Fruit fly (Drosophila melanogaster) whole organism, adult: ENCODE results near the gene CG32817.

ENCODE experiments used
- CG12768 ChIP-seq: fragments of 200-800 bp; sonication (Bioruptor generic); optimal IDR thresholded peaks from 2 replicates; lab custom pipeline; 2017; ENCODE audit warnings: missing biosample characterization, missing genetic modification characterization, mild to moderate bottlenecking, moderate library complexity, missing genetic modification reagents
- CG1620 ChIP-seq: fragments of 200-800 bp; sonication (Bioruptor generic); optimal IDR thresholded peaks from 2 replicates; lab custom pipeline; 2016; ENCODE audit warnings: missing biosample characterization, missing genetic modification characterization
- CG33017 ChIP-seq: fragments of 200-800 bp; sonication (Bioruptor generic); optimal IDR thresholded peaks from 2 replicates; lab custom pipeline; 2018; ENCODE audit warnings: missing biosample characterization, mild to moderate bottlenecking, missing genetic modification characterization, moderate library complexity
- CG5204 ChIP-seq: fragments of 200-800 bp; sonication (Bioruptor generic); optimal IDR thresholded peaks from 2 replicates; lab custom pipeline; 2016; ENCODE audit warnings: missing biosample characterization, missing genetic modification characterization
- CG7045 ChIP-seq: fragments of 200-800 bp; sonication (Bioruptor generic); optimal IDR thresholded peaks from 2 replicates; lab custom pipeline; 2017; ENCODE audit warnings: missing biosample characterization, mild to moderate bottlenecking, missing genetic modification characterization
- CG7101 ChIP-seq: fragments of 200-800 bp; sonication (Bioruptor generic); optimal IDR thresholded peaks from 2 replicates; lab custom pipeline; 2018; ENCODE audit warnings: missing biosample characterization, mild to moderate bottlenecking, missing genetic modification characterization, moderate library complexity
- Mnt ChIP-seq: fragments of 200-800 bp; sonication (Bioruptor generic); optimal IDR thresholded peaks from 2 replicates; lab custom pipeline; 2016; ENCODE audit warnings: missing biosample characterization, mild to moderate bottlenecking, missing genetic modification characterization
- kay ChIP-seq: fragments of 200-800 bp; sonication (Bioruptor generic); peaks from one replicate; lab custom pipeline; 2016; ENCODE audit warnings: missing biosample characterization, missing genetic modification characterization, borderline replicate concordance
- ovo ChIP-seq: fragments of 200-800 bp; sonication (Bioruptor generic); optimal IDR thresholded peaks from 2 replicates; lab custom pipeline; 2016; ENCODE audit warnings: missing biosample characterization, missing genetic modification characterization
- tj ChIP-seq: fragments of 200-800 bp; sonication (Bioruptor generic); optimal IDR thresholded peaks from 3 replicates; lab custom pipeline; 2017; ENCODE audit warnings: missing biosample characterization, mild to moderate bottlenecking, missing genetic modification characterization, moderate library complexity

dm6 chrX:448270-448669, 30.6 kb upstream of the CG32817 start:
- TF ChIP-seq CG1620 (GFP tag; lab: Kevin White, UChicago) (no peak), ovo (GFP tag; lab: Kevin White, UChicago) (no peak), CG33017 (tag; lab: Kevin White, UChicago) (no peak), CG7045 (GFP tag; lab: Kevin White, UChicago) (no peak), CG5204 (GFP tag; lab: Kevin White, UChicago) (no peak), kay (GFP tag; lab: Kevin White, UChicago) (no peak), CG12768 (GFP tag; lab: Kevin White, UChicago) (no peak), Mnt (GFP tag; lab: Kevin White, UChicago) (no peak), CG7101 (tag; lab: Kevin White, UChicago) (no peak), tj (GFP tag; lab: Kevin White, UChicago) (no peak)
